Worm (Caenorhabditis elegans) whole organism, L4 larva: ENCODE data around the gene Y38C1AA.1.
A peak's percentile ranks its signal among the peaks of the same experiment; 100 is the strongest.

Experiments used
- D1046.2 ChIP-seq: fragments of 200-800 bp; sonication (Bioruptor generic); IDR thresholded peaks from 2 replicates; pipeline ENCODE4 v1.3.6; 2022; ENCODE audit warnings: missing genetic modification characterization, missing compliant biosample characterization
- F10B5.3 ChIP-seq: sonication (generic microtip); optimal IDR thresholded peaks from 2 replicates; lab custom pipeline; 2016; ENCODE audit warnings: mild to moderate bottlenecking, missing genetic modification characterization, missing compliant biosample characterization
- F37D6.2 ChIP-seq: sonication (generic microtip); optimal IDR thresholded peaks from 2 replicates; lab custom pipeline; 2016; ENCODE audit warnings: mild to moderate bottlenecking, missing genetic modification characterization, missing compliant biosample characterization
- F49E8.2 ChIP-seq: sonication (generic microtip); optimal IDR thresholded peaks from 2 replicates; lab custom pipeline; 2016; ENCODE audit warnings: missing compliant biosample characterization, mild to moderate bottlenecking, missing genetic modification characterization, borderline replicate concordance
- R02D3.7 ChIP-seq: fragments of 150-350 bp; sonication (generic microtip); optimal IDR thresholded peaks from 3 replicates; lab custom pipeline; 2014; ENCODE audit warnings: missing biosample characterization, missing genetic modification characterization
- Y5F2A.4 ChIP-seq: fragments of 200-800 bp; sonication (Bioruptor generic); optimal IDR thresholded peaks from 2 replicates; lab custom pipeline; 2018; ENCODE audit warnings: mild to moderate bottlenecking, missing genetic modification characterization, missing compliant biosample characterization
- Y75B8A.6 ChIP-seq: fragments of 200-800 bp; sonication (Bioruptor generic); IDR thresholded peaks from 2 replicates; pipeline ENCODE4 v1.3.6; 2022; ENCODE audit warnings: missing genetic modification reagents, missing genetic modification characterization, missing compliant biosample characterization
- ZK337.2 ChIP-seq: fragments of 200-800 bp; sonication (Bioruptor generic); IDR thresholded peaks from 2 replicates; pipeline ENCODE4 v1.3.6; 2022; ENCODE audit warnings: missing genetic modification reagents, missing genetic modification characterization, missing compliant biosample characterization
- aha-1 ChIP-seq: fragments of 150-350 bp; peaks from one replicate; lab custom pipeline; 2014; ENCODE audit warnings: missing biosample characterization, missing genetic modification characterization
- attf-4 ChIP-seq: sonication (generic microtip); optimal IDR thresholded peaks from 3 replicates; lab custom pipeline; 2017; ENCODE audit warnings: missing biosample characterization, missing genetic modification characterization
- ceh-20 ChIP-seq: fragments of 200-800 bp; sonication (Bioruptor generic); IDR thresholded peaks from 2 replicates; pipeline ENCODE4 v1.3.6; 2022; ENCODE audit warnings: missing genetic modification reagents, missing genetic modification characterization, missing compliant biosample characterization
- ceh-44 ChIP-seq: fragments of 200-800 bp; sonication (Bioruptor generic); IDR thresholded peaks from 2 replicates; pipeline ENCODE4 v1.3.6; 2022; ENCODE audit warnings: missing genetic modification reagents, missing genetic modification characterization, missing compliant biosample characterization
- ceh-62 ChIP-seq: sonication (generic microtip); optimal IDR thresholded peaks from 2 replicates; lab custom pipeline; 2017; ENCODE audit warnings: missing biosample characterization, missing genetic modification characterization
- ceh-82 ChIP-seq: sonication (generic microtip); optimal IDR thresholded peaks from 2 replicates; lab custom pipeline; 2017; ENCODE audit warnings: missing biosample characterization, missing genetic modification characterization
- cey-2 ChIP-seq: sonication (generic microtip); optimal IDR thresholded peaks from 3 replicates; lab custom pipeline; 2017; ENCODE audit warnings: missing genetic modification characterization, mild to moderate bottlenecking, missing compliant biosample characterization, antibody characterized with exemption, borderline replicate concordance; ENCODE audit not compliant: insufficient read depth
- daf-12 ChIP-seq: fragments of 150-350 bp; optimal IDR thresholded peaks from 2 replicates; lab custom pipeline; 2014; ENCODE audit warnings: missing biosample characterization, missing genetic modification reagents, missing genetic modification characterization
- daf-19 ChIP-seq: fragments of 200-800 bp; sonication (Bioruptor generic); conservative IDR thresholded peaks from 2 replicates; pipeline ENCODE4 v1.3.6; 2022; ENCODE audit warnings: missing genetic modification characterization, missing compliant biosample characterization
- daf-8 ChIP-seq: fragments of 200-800 bp; sonication (Bioruptor generic); IDR thresholded peaks from 2 replicates; pipeline ENCODE4 v1.3.6; 2022; ENCODE audit warnings: missing genetic modification characterization, missing compliant biosample characterization
- dmd-6 ChIP-seq: fragments of 200-800 bp; sonication (Bioruptor generic); IDR thresholded peaks from 2 replicates; pipeline ENCODE4 v1.3.6; 2022; ENCODE audit warnings: missing genetic modification reagents, missing genetic modification characterization, missing compliant biosample characterization
- egl-43 ChIP-seq: fragments of 200-800 bp; sonication (Bioruptor generic); IDR thresholded peaks from 2 replicates; pipeline ENCODE4 v1.3.6; 2022; ENCODE audit warnings: missing genetic modification reagents, missing genetic modification characterization, missing compliant biosample characterization
- fos-1 ChIP-seq: fragments of 150-350 bp; optimal IDR thresholded peaks from 2 replicates; lab custom pipeline; 2014; ENCODE audit warnings: missing biosample characterization, missing genetic modification characterization
- hlh-30 ChIP-seq: sonication (generic microtip); optimal IDR thresholded peaks from 2 replicates; lab custom pipeline; 2017; ENCODE audit warnings: antibody characterized with exemption, mild to moderate bottlenecking, missing genetic modification characterization, missing compliant biosample characterization; ENCODE audit not compliant: insufficient read depth
- hmg-1.1 ChIP-seq: fragments of 200-800 bp; sonication (Bioruptor generic); IDR thresholded peaks from 2 replicates; pipeline ENCODE4 v1.3.6; 2022; ENCODE audit warnings: missing genetic modification reagents, missing genetic modification characterization, missing compliant biosample characterization
- lim-7 ChIP-seq: fragments of 200-800 bp; sonication (Bioruptor generic); IDR thresholded peaks from 2 replicates; pipeline ENCODE4 v1.3.6; 2022; ENCODE audit warnings: missing genetic modification characterization, missing compliant biosample characterization
- lin-1 ChIP-seq: fragments of 200-800 bp; sonication (Bioruptor generic); IDR thresholded peaks from 2 replicates; pipeline ENCODE4 v1.3.6; 2022; ENCODE audit warnings: missing genetic modification reagents, missing genetic modification characterization, missing compliant biosample characterization
- lin-15B ChIP-seq: fragments of 150-350 bp; sonication (generic microtip); optimal IDR thresholded peaks from 3 replicates; lab custom pipeline; 2014; ENCODE audit warnings: missing biosample characterization, missing genetic modification characterization
- madf-5 ChIP-seq, 2 experiments: fragments of 200-800 bp; sonication (Bioruptor generic); IDR thresholded peaks; 2 replicates each; pipeline ENCODE4 v1.3.6; 2022; ENCODE audit warnings: missing compliant biosample characterization in 2 of 2, missing genetic modification characterization in 2 of 2
- mep-1 ChIP-seq: fragments of 150-350 bp; sonication (generic microtip); optimal IDR thresholded peaks from 3 replicates; lab custom pipeline; 2014; ENCODE audit warnings: missing biosample characterization, missing genetic modification characterization
- mes-2 ChIP-seq: sonication (generic microtip); optimal IDR thresholded peaks from 2 replicates; lab custom pipeline; 2016; ENCODE audit warnings: missing genotype, mild to moderate bottlenecking, missing genetic modification characterization, missing compliant biosample characterization; ENCODE audit not compliant: poor library complexity, severe bottlenecking
- mxl-3 ChIP-seq: fragments of 200-800 bp; sonication (Bioruptor generic); optimal IDR thresholded peaks from 2 replicates; lab custom pipeline; 2018; ENCODE audit warnings: mild to moderate bottlenecking, missing genetic modification characterization, missing compliant biosample characterization
- nhr-10 ChIP-seq: fragments of 150-350 bp; optimal IDR thresholded peaks from 2 replicates; lab custom pipeline; 2014; ENCODE audit warnings: missing biosample characterization, missing genetic modification characterization
- nhr-102 ChIP-seq: sonication (generic microtip); optimal IDR thresholded peaks from 2 replicates; lab custom pipeline; 2016; ENCODE audit warnings: mild to moderate bottlenecking, missing genetic modification characterization, moderate library complexity, missing compliant biosample characterization
- nhr-11 ChIP-seq: fragments of 150-350 bp; optimal IDR thresholded peaks from 2 replicates; lab custom pipeline; 2014; ENCODE audit warnings: missing biosample characterization, missing genetic modification characterization
- nhr-25 ChIP-seq: sonication (generic microtip); optimal IDR thresholded peaks from 2 replicates; lab custom pipeline; 2017; ENCODE audit warnings: missing genetic modification characterization, mild to moderate bottlenecking, missing compliant biosample characterization, antibody characterized with exemption, moderate library complexity, borderline replicate concordance; ENCODE audit not compliant: insufficient read depth
- nhr-28 ChIP-seq: fragments of 150-350 bp; optimal IDR thresholded peaks from 2 replicates; lab custom pipeline; 2014; ENCODE audit warnings: missing biosample characterization, missing genetic modification characterization
- nhr-42 ChIP-seq: fragments of 200-800 bp; sonication (Bioruptor generic); IDR thresholded peaks from 2 replicates; pipeline ENCODE4 v1.3.6; 2022; ENCODE audit warnings: missing genetic modification characterization, missing compliant biosample characterization
- nhr-76 ChIP-seq: fragments of 150-350 bp; optimal IDR thresholded peaks from 2 replicates; lab custom pipeline; 2014; ENCODE audit warnings: missing biosample characterization, missing genetic modification characterization
- nhr-77 ChIP-seq: fragments of 150-350 bp; optimal IDR thresholded peaks from 2 replicates; lab custom pipeline; 2014; ENCODE audit warnings: missing biosample characterization, missing genetic modification characterization
- pha-4 ChIP-seq, 2 experiments: fragments of 150-350 bp in 1 of 2; fragments of 200-800 bp in 1 of 2; sonication (Bioruptor generic) in 1 of 2; IDR thresholded peaks in 1 of 2; optimal IDR thresholded peaks in 1 of 2; 2 replicates each; pipeline versions ENCODE4 v1.3.6 to Lab custom; 2014 to 2022; ENCODE audit warnings: missing genetic modification characterization in 2 of 2, missing genetic modification reagents in 2 of 2, missing biosample characterization in 1 of 2, missing compliant biosample characterization in 1 of 2
- rbr-2 ChIP-seq: sonication (generic microtip); optimal IDR thresholded peaks from 2 replicates; lab custom pipeline; 2016; ENCODE audit warnings: missing genotype, missing genetic modification characterization, missing compliant biosample characterization
- saeg-2 ChIP-seq: fragments of 200-800 bp; sonication (Bioruptor generic); IDR thresholded peaks from 2 replicates; pipeline ENCODE4 v1.3.6; 2022; ENCODE audit warnings: missing genetic modification reagents, missing genetic modification characterization, missing compliant biosample characterization
- snpc-1.2 ChIP-seq: fragments of 200-800 bp; sonication (Bioruptor generic); IDR thresholded peaks from 2 replicates; pipeline ENCODE4 v1.3.6; 2022; ENCODE audit warnings: missing genetic modification reagents, missing genetic modification characterization, missing compliant biosample characterization
- tag-97 ChIP-seq: fragments of 200-800 bp; sonication (Bioruptor generic); IDR thresholded peaks from 2 replicates; pipeline ENCODE4 v1.3.6; 2022; ENCODE audit warnings: missing genetic modification characterization, missing compliant biosample characterization
- unc-130 ChIP-seq: sonication (generic microtip); optimal IDR thresholded peaks from 2 replicates; lab custom pipeline; 2016; ENCODE audit warnings: missing genetic modification reagents, missing genetic modification characterization, missing compliant biosample characterization
- unc-62 ChIP-seq, 3 experiments: fragments of 150-350 bp in 1 of 3; sonication (generic microtip); optimal IDR thresholded peaks in 2 of 3; peaks in 1 of 3; 1 replicate in 1 of 3; 2 replicates in 2 of 3; lab custom pipeline; 2014 to 2017; ENCODE audit warnings: missing biosample characterization in 3 of 3, missing genetic modification characterization in 3 of 3, missing genetic modification reagents in 3 of 3, missing genotype in 1 of 3

Gene Y38C1AA.1

DNA sequence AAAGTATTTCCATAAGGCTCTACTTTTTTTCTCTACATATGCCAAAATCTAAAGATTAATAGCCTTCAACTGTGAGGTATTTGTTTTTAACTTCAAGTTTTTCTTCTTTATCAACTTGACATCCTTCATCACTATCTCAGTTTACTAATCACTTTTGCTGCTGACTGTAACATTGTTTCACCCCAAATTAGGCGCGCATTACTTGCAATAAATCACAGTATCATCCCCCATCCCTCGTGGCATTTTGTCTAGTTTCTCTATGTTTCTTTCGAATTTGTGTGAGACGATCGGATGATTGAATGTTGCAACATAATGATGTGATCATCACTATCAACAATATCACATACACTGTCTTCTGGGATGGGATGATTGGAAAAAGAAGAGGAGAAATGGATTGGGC lies 39.5 kb downstream of the Y38C1AA.1 start (continued):
- TF ChIP-seq unc-62 (GFP tag; optimal IDR thresholded peaks at IDR 0.05 in 1 of 2; lab: Kevin White, UChicago) (peak in 1 of 2 experiments; percentile 88), unc-62 (tag; optimal IDR thresholded peaks at IDR 0.05; lab: Kevin White, UChicago) (no peak), cey-2 (tag; lab: Kevin White, UChicago) (peak; percentile 51), ceh-82 (no peak), hlh-30 (tag; lab: Kevin White, UChicago) (peak; percentile 85), daf-19 (no peak), R02D3.7 (no peak), ceh-20 (peak; percentile 51; the same call in 1 of the 2 replicates), nhr-42 (GFP tag; lab: Robert Waterston, UW) (no peak), mxl-3 (GFP tag; lab: Kevin White, UChicago) (peak; percentile 73), lin-1 (GFP tag; lab: Robert Waterston, UW) (no peak), pha-4 (GFP tag; IDR thresholded peaks at IDR 0.05; lab: Robert Waterston, UW) (no peak), pha-4 (tag; optimal IDR thresholded peaks at IDR 0.05; lab: Kevin White, UChicago) (no peak)

DNA sequence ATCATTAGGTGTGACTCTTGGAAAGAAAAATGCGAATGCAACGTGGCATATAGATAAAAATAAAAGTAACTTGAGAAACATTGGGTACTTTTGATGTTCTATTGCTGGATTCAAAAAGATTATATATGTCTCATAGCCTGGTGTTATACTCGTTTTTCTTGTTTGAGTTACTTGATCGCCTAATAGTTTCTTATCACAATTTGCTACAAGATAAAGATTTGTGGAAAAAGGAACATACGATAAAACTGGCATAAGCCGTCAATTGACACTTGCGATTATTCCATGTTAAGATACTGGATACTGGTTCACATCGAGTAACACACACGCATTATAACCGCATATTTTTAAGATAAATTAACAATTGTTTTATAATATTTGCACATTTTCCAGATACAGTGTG lies 44.5 kb downstream of the Y38C1AA.1 start, which contains the start of gene grl-19:
Gene grl-19 (minus strand): TSS at position 101 of the 400 bp plus-strand sequence.
- TF ChIP-seq D1046.2 (GFP tag; lab: Robert Waterston, UW) (no peak), aha-1 (tag; lab: Kevin White, UChicago) (peak; percentile 64)

DNA sequence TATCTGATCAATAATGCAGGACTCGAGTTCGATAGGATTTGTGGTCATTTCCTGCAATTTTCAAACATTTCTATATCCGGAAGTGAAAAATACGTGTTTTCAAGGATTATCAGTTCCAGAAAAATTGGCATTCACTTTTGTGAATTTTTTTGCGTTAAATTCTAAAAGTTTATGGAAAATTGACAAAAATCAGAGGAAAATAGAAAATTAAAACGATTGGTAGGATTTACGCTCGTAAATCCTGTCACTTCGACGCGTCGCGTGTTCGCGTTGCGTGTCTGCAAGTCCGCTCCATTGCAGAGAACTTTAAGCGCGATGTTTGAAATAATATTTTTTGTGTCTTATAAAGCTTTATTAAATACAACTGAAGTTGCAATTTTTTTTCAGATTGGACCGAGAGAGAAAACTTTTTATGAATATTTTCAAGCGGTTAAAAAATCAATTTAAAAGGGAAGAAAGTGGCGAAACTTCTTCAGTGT lies 47.4 kb downstream of the Y38C1AA.1 start, which contains the start of gene rcat-1:
Gene rcat-1 (minus strand): TSS at position 51 of the 479 bp plus-strand sequence.
- TF ChIP-seq madf-5 (GFP tag; IDR thresholded peaks at IDR 0.05; lab: Robert Waterston, UW) = no peak
- TF ChIP-seq dmd-6 (GFP tag; lab: Robert Waterston, UW) = no peak
- TF ChIP-seq lim-7 (GFP tag; lab: Robert Waterston, UW) = no peak
- no peak for TF ChIP-seq snpc-1.2 (GFP tag; lab: Robert Waterston, UW)
- no peak for TF ChIP-seq tag-97 (GFP tag; lab: Robert Waterston, UW)
- no peak for TF ChIP-seq F49E8.2
- peak; percentile 92 for TF ChIP-seq mes-2 (tag; lab: Kevin White, UChicago)
- TF ChIP-seq nhr-76 (tag; lab: Kevin White, UChicago) = no peak
- TF ChIP-seq saeg-2 (GFP tag; lab: Robert Waterston, UW) = no peak
- TF ChIP-seq mxl-3 (GFP tag; lab: Kevin White, UChicago) = no peak
- no peak for TF ChIP-seq lin-1 (GFP tag; lab: Robert Waterston, UW)
- TF ChIP-seq attf-4 (tag; lab: Kevin White, UChicago) = no peak
- TF ChIP-seq rbr-2 = peak; percentile 47
- no peak for TF ChIP-seq F10B5.3 (tag; lab: Kevin White, UChicago)
- TF ChIP-seq ZK337.2 (GFP tag; lab: Robert Waterston, UW) = no peak
- peak; percentile 49; the same call in 1 of the 2 replicates for TF ChIP-seq hmg-1.1 (GFP tag; lab: Robert Waterston, UW)
- no peak for TF ChIP-seq nhr-102 (tag; lab: Kevin White, UChicago)
- no peak for TF ChIP-seq fos-1 (tag; lab: Kevin White, UChicago)
- peak; percentile 47 for TF ChIP-seq nhr-28 (tag; lab: Kevin White, UChicago)
- TF ChIP-seq nhr-25 (tag; lab: Kevin White, UChicago) = peak; percentile 40
- no peak for TF ChIP-seq nhr-10 (tag; lab: Kevin White, UChicago)
- TF ChIP-seq ceh-62 (tag; lab: Kevin White, UChicago) = no peak
- peak; percentile 74 for TF ChIP-seq mep-1
- no peak for TF ChIP-seq egl-43 (GFP tag; lab: Robert Waterston, UW)
- TF ChIP-seq Y5F2A.4 = no peak
- TF ChIP-seq Y75B8A.6 (GFP tag; lab: Robert Waterston, UW) = no peak
- peak; percentile 85 for TF ChIP-seq nhr-77 (tag; lab: Kevin White, UChicago)
- TF ChIP-seq lin-15B (tag; lab: Kevin White, UChicago) = peak; percentile 61
- no peak for TF ChIP-seq ceh-44 (GFP tag; lab: Robert Waterston, UW)
- TF ChIP-seq daf-8 (GFP tag; lab: Robert Waterston, UW) = no peak
- TF ChIP-seq ceh-82 = no peak
- no peak for TF ChIP-seq unc-130 (GFP tag; lab: Kevin White, UChicago)
- peak in 1 of 2 experiments; percentile 49 for TF ChIP-seq unc-62 (GFP tag; optimal IDR thresholded peaks at IDR 0.05 in 1 of 2; lab: Kevin White, UChicago)
- no peak for TF ChIP-seq unc-62 (tag; optimal IDR thresholded peaks at IDR 0.05; lab: Kevin White, UChicago)
- peak; percentile 73 for TF ChIP-seq nhr-11 (tag; lab: Kevin White, UChicago)
- TF ChIP-seq F37D6.2 = no peak
- no peak for TF ChIP-seq pha-4 (GFP tag; IDR thresholded peaks at IDR 0.05; lab: Robert Waterston, UW)
- no peak for TF ChIP-seq pha-4 (tag; optimal IDR thresholded peaks at IDR 0.05; lab: Kevin White, UChicago)
- TF ChIP-seq daf-12 (tag; lab: Kevin White, UChicago) = no peak
